Fruit fly (Drosophila melanogaster): Measurements from ENCODE around the gene Polr2J.

Polr2J gene

DNA sequence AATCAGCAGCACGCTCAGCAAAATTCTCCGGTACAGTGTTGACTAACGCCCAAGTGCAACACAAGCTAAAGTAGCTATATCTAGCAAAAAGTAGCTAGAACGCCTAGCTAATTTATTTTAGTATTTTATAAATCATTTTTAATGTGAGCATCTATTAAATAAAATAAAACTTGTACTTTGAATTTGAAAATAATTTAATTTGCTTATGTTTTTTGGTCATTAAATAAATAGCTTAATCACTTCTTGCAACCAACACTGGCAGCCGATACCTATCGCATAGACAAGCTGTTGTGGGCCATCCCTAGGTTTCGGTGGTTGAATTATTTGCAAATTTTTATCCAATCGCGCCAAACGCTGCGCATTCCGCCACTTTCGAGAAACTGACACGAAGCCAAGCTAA lies at the start of gene Polr2J, which contains the start of gene CG15141:
Gene Polr2J (minus strand): TSS at position 49 of the 400 bp plus-strand sequence.
Gene CG15141 (plus strand): TSS at position 284 of the 400 bp plus-strand sequence.
- TF ChIP-seq CTCF (optimal IDR thresholded peaks at IDR 0.05) (no peak), CG8478 (optimal IDR thresholded peaks at IDR 0.05) (no peak)

DNA sequence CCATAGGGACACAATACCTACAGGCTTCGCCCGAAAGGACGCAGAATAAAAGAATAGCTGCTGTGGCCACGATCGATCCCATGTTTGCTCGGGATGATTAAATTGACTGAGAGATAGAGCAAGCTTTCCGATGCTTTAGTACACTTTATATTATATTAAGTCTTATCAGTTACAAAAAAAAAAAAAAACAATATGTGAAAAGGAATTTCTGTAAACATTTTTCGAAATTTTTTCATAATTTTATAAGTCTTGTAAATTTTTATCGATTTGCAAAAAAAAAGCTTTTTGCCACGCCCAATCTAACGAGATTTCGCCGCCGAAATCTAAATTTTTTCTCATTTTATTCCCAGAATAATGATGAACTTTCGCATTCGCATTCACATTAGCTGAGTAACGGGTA lies 47.7 kb upstream of the Polr2J start, which contains the start of gene CG18563:
Gene CG18563 (minus strand): TSS at position 101 of the 400 bp plus-strand sequence.
- TF ChIP-seq CTCF (optimal IDR thresholded peaks at IDR 0.05) (no peak), CG8478 (optimal IDR thresholded peaks at IDR 0.05) (no peak)

DNA sequence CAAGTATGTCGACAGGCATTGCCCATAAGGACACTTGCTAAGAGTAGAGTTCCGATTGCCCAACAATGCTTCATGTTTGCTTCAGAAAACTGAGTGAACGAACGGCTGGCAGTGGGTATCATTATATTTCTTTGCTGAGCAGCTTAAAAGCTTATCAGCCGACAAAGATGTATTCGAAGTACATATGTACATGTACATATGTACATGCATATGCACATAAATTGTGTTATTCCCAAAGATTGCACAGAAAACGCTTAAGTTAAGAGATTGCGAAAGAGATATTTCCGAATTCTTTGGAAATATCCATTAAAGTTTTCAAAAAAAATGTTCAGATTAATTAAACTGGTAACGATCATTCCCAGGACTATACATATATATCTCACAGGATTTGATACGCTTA lies 45.6 kb upstream of the Polr2J start, which contains the start of gene SPH93:
Gene SPH93 (minus strand): TSS at position 101 of the 400 bp plus-strand sequence.
- TF ChIP-seq CTCF (optimal IDR thresholded peaks at IDR 0.05) (no peak), CG8478 (optimal IDR thresholded peaks at IDR 0.05) (no peak)

DNA sequence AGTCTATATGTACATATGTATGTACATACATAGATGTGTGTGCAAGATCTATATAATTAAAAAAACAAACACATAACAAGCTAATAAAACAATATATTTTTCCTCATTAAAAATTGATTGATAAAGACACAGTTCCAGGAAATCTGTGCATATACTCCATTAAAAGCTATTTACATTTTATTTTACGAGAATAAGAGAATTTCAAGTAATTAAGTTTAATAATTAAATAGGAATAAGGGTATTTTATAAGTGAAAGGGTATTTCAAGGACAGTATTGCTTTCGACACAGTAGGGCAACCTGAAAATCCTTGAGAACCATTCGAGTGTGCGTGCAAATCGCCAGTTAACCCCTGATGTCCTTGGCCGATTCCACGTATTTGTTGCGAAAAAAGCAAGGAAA lies 42.4 kb upstream of the Polr2J start, which contains the start of gene CG5050:
Gene CG5050 (plus strand): TSS at position 301 of the 400 bp plus-strand sequence.
- TF ChIP-seq CG8478 (optimal IDR thresholded peaks at IDR 0.05) (no peak), CTCF (optimal IDR thresholded peaks at IDR 0.05) (no peak)

- no peak for TF ChIP-seq CTCF (optimal IDR thresholded peaks at IDR 0.05)
- TF ChIP-seq CG8478 (optimal IDR thresholded peaks at IDR 0.05) = no peak
Observed at dm6 chr2L:17452084-17452483, 41.9 kb upstream of the Polr2J start.

dm6 chr2L:17450505-17451415 lies 40.6 kb upstream of the Polr2J start:
- TF ChIP-seq CTCF (optimal IDR thresholded peaks at IDR 0.05) = no peak

DNA sequence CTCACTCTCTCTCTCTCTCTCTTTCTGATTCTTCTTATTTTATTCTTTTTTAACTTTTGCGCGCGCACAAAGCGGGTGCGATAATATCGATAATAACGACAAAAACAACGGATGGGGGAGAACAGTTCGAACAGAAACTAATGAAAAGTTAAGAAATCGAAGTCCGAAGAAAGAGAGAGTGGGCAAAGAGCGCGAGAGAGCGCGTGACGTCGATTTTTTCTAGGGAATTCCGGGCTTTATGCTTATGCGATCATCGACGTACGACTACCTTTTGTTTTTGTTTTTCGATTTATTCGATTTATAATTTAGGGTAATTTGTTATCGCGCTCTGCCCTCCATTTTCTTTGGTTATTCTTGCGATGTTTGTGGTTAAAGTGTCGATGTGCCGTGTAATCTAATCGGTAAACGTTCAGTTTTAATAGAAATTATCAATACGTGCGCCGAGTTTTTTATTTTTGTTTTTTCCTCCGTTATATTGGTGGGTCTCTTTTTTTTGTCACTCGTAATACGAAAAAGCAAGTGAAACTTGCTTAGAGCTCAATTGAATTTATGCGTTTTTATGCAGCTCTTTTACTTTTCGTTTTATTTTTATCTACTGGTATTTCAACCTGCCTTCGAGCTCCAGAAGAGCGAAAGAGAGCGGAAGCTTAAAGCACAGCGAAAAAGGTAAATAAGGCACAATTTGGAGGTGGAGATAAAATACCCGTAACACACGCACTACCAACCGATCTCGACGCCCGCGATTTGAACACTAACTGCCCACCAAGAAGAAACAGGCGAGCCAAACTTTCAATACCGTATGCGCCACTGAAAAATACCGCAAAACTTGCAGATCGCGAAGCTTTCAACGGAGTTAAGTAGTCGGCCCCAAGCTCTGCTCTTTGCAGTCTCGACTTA lies 39.6 kb upstream of the Polr2J start, which contains the start of gene dl:
Gene dl (minus strand): TSS at position 757 of the 897 bp plus-strand sequence.
- TF ChIP-seq CG8478 (optimal IDR thresholded peaks at IDR 0.05) (no peak), CTCF (optimal IDR thresholded peaks at IDR 0.05) (no peak)

DNA sequence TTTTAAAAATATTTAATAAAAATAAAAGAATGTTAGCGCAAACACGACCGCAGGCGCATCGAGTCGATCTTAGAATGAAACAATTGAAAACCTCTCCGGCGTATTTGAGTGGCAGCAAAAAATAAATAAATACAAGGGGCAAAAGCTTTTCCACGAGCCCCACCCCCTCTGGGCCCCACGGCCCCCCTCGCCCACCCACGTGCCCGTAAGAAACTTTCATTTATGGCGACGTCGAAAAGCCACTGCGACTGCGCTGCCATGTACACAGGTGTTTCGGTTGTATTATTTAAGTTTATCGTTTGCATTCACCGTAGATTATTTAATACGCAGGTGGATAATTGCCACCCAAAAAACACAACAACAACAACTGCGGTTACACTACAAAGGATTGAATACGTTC lies 38.2 kb upstream of the Polr2J start:
- TF ChIP-seq CG8478 (optimal IDR thresholded peaks at IDR 0.05) (no peak), CTCF (optimal IDR thresholded peaks at IDR 0.05) (no peak)

DNA sequence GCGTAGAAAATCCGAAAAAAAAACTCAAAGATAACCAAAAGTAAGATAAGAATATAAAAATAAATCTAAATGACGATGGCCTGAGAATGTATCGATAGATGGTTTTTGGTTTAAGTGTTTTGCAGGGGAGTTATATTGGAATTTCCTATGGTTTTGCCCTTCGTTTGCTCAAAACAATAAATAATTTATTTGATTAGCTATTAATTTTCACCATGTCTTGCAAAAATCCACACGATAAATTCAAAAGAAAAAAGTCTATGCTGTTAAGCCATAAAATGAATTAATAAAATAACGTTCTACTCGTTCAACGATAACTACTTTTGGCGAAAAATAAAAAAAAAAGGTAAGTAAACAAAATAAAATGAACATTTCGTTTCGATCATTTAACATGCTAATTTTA lies 36.9 kb upstream of the Polr2J start:
- no peak for TF ChIP-seq CTCF (optimal IDR thresholded peaks at IDR 0.05)

DNA sequence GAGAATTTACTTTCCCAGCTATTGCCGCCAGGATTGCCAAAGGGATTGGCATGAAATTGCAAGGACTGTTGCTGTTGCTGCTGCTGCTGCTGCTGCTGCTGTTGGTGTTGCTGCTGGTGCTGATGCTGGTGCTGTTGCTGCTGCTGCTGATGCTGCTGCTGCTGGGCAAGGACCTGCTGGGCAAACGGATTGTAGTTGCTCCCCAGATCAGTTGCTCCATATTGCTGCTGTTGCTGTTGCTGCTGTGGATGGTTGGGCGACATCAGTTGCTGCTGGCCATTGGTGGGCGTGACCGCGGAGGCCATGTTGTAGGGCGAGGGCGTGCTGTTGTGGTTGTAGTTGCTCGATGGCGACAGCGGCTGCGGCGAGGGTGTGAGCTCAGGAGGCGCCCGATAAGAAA lies 27.4 kb upstream of the Polr2J start:
- no peak for TF ChIP-seq CTCF (optimal IDR thresholded peaks at IDR 0.05)
- no peak for TF ChIP-seq CG8478 (optimal IDR thresholded peaks at IDR 0.05)

DNA sequence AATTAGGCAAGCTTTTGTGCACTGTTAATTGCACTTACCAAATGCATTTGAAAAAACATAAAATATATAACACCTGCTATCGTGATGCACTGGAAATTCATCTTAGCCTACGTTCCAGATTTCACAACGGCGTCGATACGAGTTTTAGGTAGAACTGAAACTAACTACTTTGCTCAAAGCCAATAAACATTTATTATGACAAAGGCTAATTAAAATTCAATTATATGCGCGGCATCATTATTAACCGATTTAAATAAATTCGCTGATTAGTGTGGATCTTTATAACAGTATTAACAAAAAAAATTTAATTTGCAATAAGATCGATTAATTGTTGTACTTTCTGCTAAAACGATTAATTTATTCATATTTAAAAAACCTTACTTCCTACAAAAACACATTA lies 26.3 kb upstream of the Polr2J start, which contains the start of gene CG33928:
Gene CG33928 (minus strand): TSS at position 101 of the 400 bp plus-strand sequence.
- TF ChIP-seq CG8478 (optimal IDR thresholded peaks at IDR 0.05) = no peak
- no peak for TF ChIP-seq CTCF (optimal IDR thresholded peaks at IDR 0.05)

- TF ChIP-seq CTCF (optimal IDR thresholded peaks at IDR 0.05) (no peak), CG8478 (optimal IDR thresholded peaks at IDR 0.05) (no peak)
Observed at dm6 chr2L:17433030-17433912, 23.1 kb upstream of the Polr2J start, which contains the start of the genes Dif and CG5043. Gene Dif (minus strand): TSS chr2L:17433161. Gene CG5043 (plus strand): TSS chr2L:17433862.

dm6 chr2L:17431359-17431675 lies 21.1 kb upstream of the Polr2J start:
- TF ChIP-seq CTCF (optimal IDR thresholded peaks at IDR 0.05) = no peak
- TF ChIP-seq CG8478 (optimal IDR thresholded peaks at IDR 0.05) = no peak
